Worm (Caenorhabditis elegans) whole organism, midembryonic: Measurements from ENCODE around the gene wdr-20.

Experiments used
- T22C8.4 ChIP-seq: fragments of 200-800 bp; sonication (Bioruptor generic); IDR thresholded peaks from 2 replicates; pipeline ENCODE4 v1.3.6; 2022; ENCODE audit warnings: missing genetic modification characterization, missing compliant biosample characterization
- cog-1 ChIP-seq: sonication (generic microtip); optimal IDR thresholded peaks from 2 replicates; lab custom pipeline; 2016; ENCODE audit warnings: missing genetic modification characterization, missing compliant biosample characterization
- flt-1 ChIP-seq: fragments of 200-800 bp; sonication (Bioruptor generic); IDR thresholded peaks from 2 replicates; pipeline ENCODE4 v1.3.6; 2022; ENCODE audit warnings: missing genetic modification characterization, missing compliant biosample characterization
- klf-2 ChIP-seq: fragments of 200-800 bp; sonication (Bioruptor generic); conservative IDR thresholded peaks from 2 replicates; pipeline ENCODE4 v1.3.6; 2022; ENCODE audit warnings: missing genetic modification reagents, missing genetic modification characterization, missing compliant biosample characterization
- med-1 ChIP-seq: sonication (generic microtip); optimal IDR thresholded peaks from 2 replicates; lab custom pipeline; 2017; ENCODE audit warnings: missing genetic modification characterization, mild to moderate bottlenecking, missing compliant biosample characterization, antibody characterized with exemption, missing genetic modification reagents; ENCODE audit not compliant: insufficient read depth
- ref-1 ChIP-seq: fragments of 200-800 bp; sonication (Bioruptor generic); conservative IDR thresholded peaks from 2 replicates; pipeline ENCODE4 v1.3.6; 2022; ENCODE audit warnings: missing genetic modification reagents, missing genetic modification characterization, missing compliant biosample characterization
- tab-1 ChIP-seq: fragments of 200-800 bp; sonication (Bioruptor generic); IDR thresholded peaks from 2 replicates; pipeline ENCODE4 v1.3.6; 2022; ENCODE audit warnings: missing genetic modification characterization, missing compliant biosample characterization
- ztf-29 ChIP-seq: fragments of 200-800 bp; sonication (Bioruptor generic); IDR thresholded peaks from 2 replicates; pipeline ENCODE4 v1.3.6; 2022; ENCODE audit warnings: missing genetic modification reagents, missing genetic modification characterization, missing compliant biosample characterization

DNA sequence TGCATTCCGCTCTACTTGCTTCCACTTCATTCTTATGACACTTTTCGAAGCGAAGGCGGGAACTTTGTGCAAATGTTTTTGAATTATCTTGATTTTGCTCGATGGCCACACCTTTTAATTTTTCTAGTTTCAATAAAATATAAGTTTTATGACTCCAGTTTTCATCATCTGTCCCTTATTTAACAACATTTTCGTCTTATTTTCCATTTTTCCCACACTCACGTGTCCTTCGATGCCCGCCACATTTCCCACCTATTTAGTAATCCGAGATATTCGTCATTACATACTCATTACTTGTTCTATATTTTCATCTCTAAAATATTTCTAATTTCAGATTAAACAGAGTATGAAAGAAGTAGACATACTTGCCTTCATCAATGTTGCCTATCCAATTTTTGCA is 39.6 kb downstream of the wdr-20 start, which contains the start of gene srd-49:
- no peak for TF ChIP-seq ztf-29 (GFP tag; lab: Robert Waterston, UW)
- no peak for TF ChIP-seq flt-1 (GFP tag; lab: Robert Waterston, UW)
- no peak for TF ChIP-seq med-1 (GFP tag; lab: Kevin White, UChicago)
- TF ChIP-seq T22C8.4 (GFP tag; lab: Robert Waterston, UW): no peak
- TF ChIP-seq cog-1 (tag; lab: Kevin White, UChicago): no peak
- TF ChIP-seq ref-1 (GFP tag; lab: Robert Waterston, UW): no peak
- no peak for TF ChIP-seq klf-2
- no peak for TF ChIP-seq tab-1 (GFP tag; lab: Robert Waterston, UW)
